Worm (Caenorhabditis elegans): Measurements from ENCODE around the gene clk-1.

The clk-1 gene

ce11 chrIII:5269814-5270213 lies 7.9 kb upstream of the clk-1 start, which contains the start of gene ZC395.4:
TSS of gene ZC395.4 (plus strand) at chrIII:5270114.
- no peak for TF ChIP-seq C08G9.2 (tag; optimal IDR thresholded peaks at IDR 0.05)
- TF ChIP-seq nhr-11 (tag; optimal IDR thresholded peaks at IDR 0.05), result no peak
- no peak for TF ChIP-seq ceh-34 (tag; optimal IDR thresholded peaks at IDR 0.05)
- TF ChIP-seq ttx-3 (tag; optimal IDR thresholded peaks at IDR 0.05), result no peak
- TF ChIP-seq ceh-18 (tag; optimal IDR thresholded peaks at IDR 0.05), result no peak
- no peak for TF ChIP-seq pag-3 (tag; optimal IDR thresholded peaks at IDR 0.05; ENCODE audit: borderline replicate concordance)
- no peak for TF ChIP-seq hlh-15 (tag; optimal IDR thresholded peaks at IDR 0.05)
- no peak for TF ChIP-seq tbx-2 (tag; optimal IDR thresholded peaks at IDR 0.05)
- no peak for TF ChIP-seq pros-1 (tag; optimal IDR thresholded peaks at IDR 0.05)
- no peak for TF ChIP-seq ets-4 (tag; optimal IDR thresholded peaks at IDR 0.05)
- no peak for TF ChIP-seq pha-4 (tag; optimal IDR thresholded peaks at IDR 0.05)
- no peak for TF ChIP-seq ceh-14 (tag; optimal IDR thresholded peaks at IDR 0.05)
- no peak for TF ChIP-seq ceh-24 (tag; optimal IDR thresholded peaks at IDR 0.05)
- no peak for TF ChIP-seq ceh-22 (tag; optimal IDR thresholded peaks at IDR 0.05)
- no peak for TF ChIP-seq nhr-232 (tag; optimal IDR thresholded peaks at IDR 0.05)
- no peak for TF ChIP-seq rnt-1 (tag; optimal IDR thresholded peaks at IDR 0.05)
- no peak for TF ChIP-seq hlh-8 (tag; optimal IDR thresholded peaks at IDR 0.05)

- no peak for TF ChIP-seq ztf-16 (tag; optimal IDR thresholded peaks at IDR 0.05)
These were observed 4.3 kb upstream of the clk-1 start, which contains the start of gene ztf-8 for ce11 chrIII:5273396-5273857. TSS of gene ztf-8 (minus strand) at chrIII:5273471.

- TF ChIP-seq ceh-24 (tag; optimal IDR thresholded peaks at IDR 0.05), result no peak
- TF ChIP-seq madf-2 (tag; optimal IDR thresholded peaks at IDR 0.05), result no peak
- TF ChIP-seq hlh-13 (GFP tag; optimal IDR thresholded peaks at IDR 0.05), result no peak
- no peak for TF ChIP-seq unc-42 (tag; optimal IDR thresholded peaks at IDR 0.05)
- no peak for TF ChIP-seq elt-2 (tag; optimal IDR thresholded peaks at IDR 0.05)
- no peak for TF ChIP-seq pat-9 (tag; optimal IDR thresholded peaks at IDR 0.05)
- no peak for TF ChIP-seq ama-1 (optimal IDR thresholded peaks at IDR 0.05)
- no peak for TF ChIP-seq ttx-3 (tag; optimal IDR thresholded peaks at IDR 0.05)
- no peak for TF ChIP-seq pqm-1 (tag; optimal IDR thresholded peaks at IDR 0.05)
- no peak for TF ChIP-seq C38D4.7 (GFP tag; optimal IDR thresholded peaks at IDR 0.05)
- no peak for TF ChIP-seq sox-2 (GFP tag; IDR thresholded peaks at IDR 0.05)
- no peak for TF ChIP-seq ceh-6 (GFP tag; optimal IDR thresholded peaks at IDR 0.05)
- no peak for TF ChIP-seq ets-4 (tag; optimal IDR thresholded peaks at IDR 0.05)
- TF ChIP-seq odd-2 (tag; optimal IDR thresholded peaks at IDR 0.05), result no peak
These were observed 3.4 kb upstream of the clk-1 start for ce11 chrIII:5274250-5274649.

ce11 chrIII:5274715-5275355 lies 2.9 kb upstream of the clk-1 start, which contains the start of the genes daf-41 and toc-1:
TSS of gene daf-41 (minus strand) at chrIII:5274765.
TSS of gene toc-1 (plus strand) at chrIII:5275251.
- peak; percentile 23 for TF ChIP-seq nfya-1 (tag; optimal IDR thresholded peaks at IDR 0.05)
- TF ChIP-seq ceh-48 (tag; optimal IDR thresholded peaks at IDR 0.05), result peak; percentile 4
- TF ChIP-seq pag-3 (tag; optimal IDR thresholded peaks at IDR 0.05; ENCODE audit: borderline replicate concordance), result no peak
- peak; percentile 44 for TF ChIP-seq ceh-31 (tag; optimal IDR thresholded peaks at IDR 0.05)
- TF ChIP-seq ceh-14 (tag; optimal IDR thresholded peaks at IDR 0.05), result peak; percentile 49
- TF ChIP-seq T23F11.4 (GFP tag; optimal IDR thresholded peaks at IDR 0.05), result no peak
- TF ChIP-seq tbx-7 (tag; optimal IDR thresholded peaks at IDR 0.05), result no peak
- peak; percentile 22 for TF ChIP-seq unc-55 (GFP tag; optimal IDR thresholded peaks at IDR 0.05)
- no peak for TF ChIP-seq fkh-10 (GFP tag; optimal IDR thresholded peaks at IDR 0.05)
- TF ChIP-seq unc-42 (tag; optimal IDR thresholded peaks at IDR 0.05), result peak; percentile 22
- no peak for TF ChIP-seq hlh-30 (tag; optimal IDR thresholded peaks at IDR 0.05; ENCODE audit: insufficient read depth)
- peak; percentile 18 for TF ChIP-seq ceh-34 (tag; optimal IDR thresholded peaks at IDR 0.05)
